Fruit fly (Drosophila melanogaster) whole organism, embryonic: Measurements from ENCODE around the gene Mtp.
A peak's percentile ranks its signal among the peaks of the same experiment; 100 is the strongest.

ENCODE experiments used
- Atf3 ChIP-seq: fragments of 200-800 bp; sonication (Bioruptor generic); optimal IDR thresholded peaks from 3 replicates; lab custom pipeline; 2016; ENCODE audit warnings: missing biosample characterization, missing genetic modification characterization
- B-H1 ChIP-seq: fragments of 200-800 bp; sonication (Bioruptor generic); IDR thresholded peaks from 3 replicates; pipeline ENCODE4 v1.3.6; 2022; ENCODE audit warnings: missing biosample characterization, missing genetic modification characterization
- Bteb2 ChIP-seq: fragments of 200-800 bp; sonication (Bioruptor generic); optimal IDR thresholded peaks from 2 replicates; lab custom pipeline; 2016; ENCODE audit warnings: missing biosample characterization, missing genetic modification characterization
- CG10565 ChIP-seq: fragments of 200-800 bp; sonication (Bioruptor generic); optimal IDR thresholded peaks from 3 replicates; lab custom pipeline; 2016; ENCODE audit warnings: missing biosample characterization, mild to moderate bottlenecking, missing genetic modification characterization
- CG11504 ChIP-seq: fragments of 200-800 bp; sonication (Bioruptor generic); optimal IDR thresholded peaks from 3 replicates; lab custom pipeline; 2019; ENCODE audit warnings: missing biosample characterization, mild to moderate bottlenecking, missing genetic modification characterization, moderate library complexity
- CG12236 ChIP-seq: fragments of 200-800 bp; sonication (Bioruptor generic); optimal IDR thresholded peaks from 2 replicates; lab custom pipeline; 2016; ENCODE audit warnings: missing biosample characterization, missing genetic modification characterization
- CG13775 ChIP-seq: fragments of 200-800 bp; sonication (Bioruptor generic); optimal IDR thresholded peaks from 3 replicates; lab custom pipeline; 2017; ENCODE audit warnings: missing biosample characterization, mild to moderate bottlenecking, missing genetic modification characterization
- CG14014 ChIP-seq: fragments of 200-800 bp; sonication (Bioruptor generic); IDR thresholded peaks from 2 replicates; pipeline ENCODE4 v1.3.6; 2022; ENCODE audit warnings: missing biosample characterization, missing genetic modification characterization
- CG15073 ChIP-seq: fragments of 200-800 bp; sonication (Bioruptor generic); optimal IDR thresholded peaks from 2 replicates; lab custom pipeline; 2016; ENCODE audit warnings: missing biosample characterization, missing genetic modification characterization
- CG15514 ChIP-seq: fragments of 200-800 bp; sonication (Bioruptor generic); optimal IDR thresholded peaks from 3 replicates; lab custom pipeline; 2017; ENCODE audit warnings: missing biosample characterization, missing genetic modification characterization, mild to moderate bottlenecking, moderate library complexity, missing genetic modification reagents
- CG18764 ChIP-seq: fragments of 200-800 bp; sonication (Bioruptor generic); optimal IDR thresholded peaks from 3 replicates; lab custom pipeline; 2016; ENCODE audit warnings: missing biosample characterization, missing genetic modification characterization
- CG30020 ChIP-seq: fragments of 200-800 bp; optimal IDR thresholded peaks from 2 replicates; lab custom pipeline; 2019; ENCODE audit warnings: missing biosample characterization, mild to moderate bottlenecking, missing genetic modification characterization, moderate library complexity
- CG31365 ChIP-seq: fragments of 200-800 bp; sonication (Bioruptor generic); optimal IDR thresholded peaks from 2 replicates; lab custom pipeline; 2018; ENCODE audit warnings: missing biosample characterization, mild to moderate bottlenecking, missing genetic modification characterization
- CG42726 ChIP-seq: fragments of 200-800 bp; sonication (Bioruptor generic); IDR thresholded peaks from 2 replicates; pipeline ENCODE4 v1.3.6; 2022; ENCODE audit warnings: missing biosample characterization, missing genetic modification characterization; ENCODE audit not compliant: partially characterized antibody
- CG4328 ChIP-seq: fragments of 200-800 bp; sonication (Bioruptor generic); optimal IDR thresholded peaks from 3 replicates; lab custom pipeline; 2017; ENCODE audit warnings: missing biosample characterization, missing genetic modification reagents, missing genetic modification characterization
- CG6254 ChIP-seq: fragments of 200-800 bp; sonication (Bioruptor generic); optimal IDR thresholded peaks from 3 replicates; lab custom pipeline; 2017; ENCODE audit warnings: mild to moderate bottlenecking, missing biosample characterization, missing genetic modification reagents, missing genetic modification characterization
- CTCF ChIP-seq: fragments of 200-800 bp; sonication (Bioruptor generic); optimal IDR thresholded peaks from 2 replicates; lab custom pipeline; 2017; ENCODE audit warnings: missing biosample characterization, mild to moderate bottlenecking, missing genetic modification characterization, moderate library complexity
- CoRest ChIP-seq: fragments of 200-800 bp; sonication (Bioruptor generic); optimal IDR thresholded peaks from 3 replicates; lab custom pipeline; 2018; ENCODE audit warnings: missing biosample characterization, mild to moderate bottlenecking, missing genetic modification characterization, moderate library complexity
- D ChIP-seq, 2 experiments: fragments of 200-800 bp in 1 of 2; fragments of >200 bp in 1 of 2; sonication (Bioruptor generic) in 1 of 2; optimal IDR thresholded peaks; 2 replicates in 1 of 2; 3 replicates in 1 of 2; lab custom pipeline; 2017; ENCODE audit warnings: mild to moderate bottlenecking in 1 of 2, missing biosample characterization in 1 of 2, missing genetic modification characterization in 1 of 2, missing genetic modification reagents in 1 of 2
- Dad ChIP-seq: fragments of 200-800 bp; sonication (Bioruptor generic); optimal IDR thresholded peaks from 3 replicates; lab custom pipeline; 2016; ENCODE audit warnings: missing biosample characterization, missing genetic modification characterization
- ERR ChIP-seq: fragments of 200-800 bp; sonication (Bioruptor generic); optimal IDR thresholded peaks from 2 replicates; lab custom pipeline; 2016; ENCODE audit warnings: missing biosample characterization, missing genetic modification characterization
- H15 ChIP-seq: fragments of 200-800 bp; sonication (Bioruptor generic); IDR thresholded peaks from 3 replicates; pipeline ENCODE4 v1.3.6; 2022; ENCODE audit warnings: missing biosample characterization, missing genetic modification characterization
- HHEX ChIP-seq: fragments of 200-800 bp; sonication (Bioruptor generic); optimal IDR thresholded peaks from 3 replicates; lab custom pipeline; 2017; ENCODE audit warnings: missing biosample characterization, mild to moderate bottlenecking, missing genetic modification characterization, missing genetic modification reagents
- Hmr ChIP-seq: fragments of 200-800 bp; sonication (Bioruptor generic); optimal IDR thresholded peaks from 3 replicates; lab custom pipeline; 2017; ENCODE audit warnings: mild to moderate bottlenecking, missing biosample characterization, missing genetic modification reagents, missing genetic modification characterization
- Hr3 ChIP-seq: fragments of 200-800 bp; sonication (Bioruptor generic); optimal IDR thresholded peaks from 3 replicates; lab custom pipeline; 2016; ENCODE audit warnings: missing biosample characterization, missing genetic modification characterization
- Max ChIP-seq: fragments of 200-800 bp; sonication (Bioruptor generic); optimal IDR thresholded peaks from 2 replicates; lab custom pipeline; 2016; ENCODE audit warnings: missing biosample characterization, mild to moderate bottlenecking, missing genetic modification characterization
- NC2β ChIP-seq: fragments of 200-800 bp; sonication (Bioruptor generic); optimal IDR thresholded peaks from 2 replicates; lab custom pipeline; 2016; ENCODE audit warnings: missing biosample characterization, missing genetic modification characterization
- Oaz ChIP-seq: fragments of 200-800 bp; sonication (Bioruptor generic); IDR thresholded peaks from 2 replicates; pipeline ENCODE4 v1.3.6; 2022; ENCODE audit warnings: missing biosample characterization, missing genetic modification characterization
- PHDP ChIP-seq: fragments of 200-800 bp; sonication (Bioruptor generic); optimal IDR thresholded peaks from 3 replicates; lab custom pipeline; 2018; ENCODE audit warnings: missing biosample characterization, mild to moderate bottlenecking, missing genetic modification characterization, moderate library complexity
- Ravus ChIP-seq: fragments of 200-800 bp; sonication (Bioruptor generic); IDR thresholded peaks from 2 replicates; pipeline ENCODE4 v1.3.6; 2022; ENCODE audit warnings: missing biosample characterization, missing genetic modification characterization
- Rfx ChIP-seq: fragments of 200-800 bp; sonication (Bioruptor generic); IDR thresholded peaks from 2 replicates; pipeline ENCODE4 v1.3.6; 2022; ENCODE audit warnings: missing biosample characterization, missing genetic modification characterization
- Sin3A ChIP-seq: fragments of >200 bp; optimal IDR thresholded peaks from 2 replicates; lab custom pipeline; 2018
- TFAM ChIP-seq: fragments of 200-800 bp; sonication (Bioruptor generic); optimal IDR thresholded peaks from 2 replicates; lab custom pipeline; 2017; ENCODE audit warnings: missing biosample characterization, missing genetic modification characterization, inconsistent platforms
- caup ChIP-seq: fragments of 200-800 bp; sonication (Bioruptor generic); optimal IDR thresholded peaks from 3 replicates; lab custom pipeline; 2017; ENCODE audit warnings: missing biosample characterization, mild to moderate bottlenecking, missing genetic modification characterization, moderate library complexity; ENCODE audit not compliant: severe bottlenecking
- ci ChIP-seq: fragments of 200-800 bp; sonication (Bioruptor generic); IDR thresholded peaks from 3 replicates; pipeline ENCODE4 v1.3.6; 2022; ENCODE audit warnings: missing biosample characterization, missing genetic modification characterization
- dan ChIP-seq: fragments of 200-800 bp; sonication (Bioruptor generic); IDR thresholded peaks from 2 replicates; pipeline ENCODE4 v1.3.6; 2022; ENCODE audit warnings: missing biosample characterization, missing genetic modification characterization
- dm ChIP-seq: fragments of 200-800 bp; sonication (Bioruptor generic); optimal IDR thresholded peaks from 3 replicates; lab custom pipeline; 2016; ENCODE audit warnings: missing biosample characterization, missing genetic modification characterization
- grau ChIP-seq: fragments of 200-800 bp; optimal IDR thresholded peaks from 3 replicates; lab custom pipeline; 2019; ENCODE audit warnings: missing biosample characterization, mild to moderate bottlenecking, missing genetic modification characterization, moderate library complexity
- gt ChIP-seq: fragments of 200-800 bp; sonication (Bioruptor generic); IDR thresholded peaks from 2 replicates; pipeline ENCODE4 v1.3.6; 2022; ENCODE audit warnings: missing biosample characterization, missing genetic modification characterization
- lab ChIP-seq: fragments of 200-800 bp; sonication (Bioruptor generic); optimal IDR thresholded peaks from 3 replicates; lab custom pipeline; 2017; ENCODE audit warnings: missing biosample characterization, missing genetic modification characterization, mild to moderate bottlenecking, moderate library complexity, missing genetic modification reagents
- lola ChIP-seq, 3 experiments: fragments of >200 bp in 2 of 3; fragments of 200-800 bp in 1 of 3; sonication (Bioruptor generic) in 1 of 3; optimal IDR thresholded peaks; 2 replicates each; lab custom pipeline; 2017 to 2019; ENCODE audit warnings: missing biosample characterization in 3 of 3, missing genetic modification characterization in 3 of 3, mild to moderate bottlenecking in 1 of 3, moderate library complexity in 1 of 3
- p53 ChIP-seq: fragments of 200-800 bp; sonication (Bioruptor generic); optimal IDR thresholded peaks from 2 replicates; lab custom pipeline; 2016; ENCODE audit warnings: missing biosample characterization, missing genetic modification characterization
- peb ChIP-seq: fragments of 200-800 bp; sonication (Bioruptor generic); IDR thresholded peaks from 2 replicates; pipeline ENCODE4 v1.3.6; 2022; ENCODE audit warnings: missing biosample characterization, missing genetic modification characterization
- pum ChIP-seq: fragments of 200-800 bp; sonication (Bioruptor generic); optimal IDR thresholded peaks from 2 replicates; lab custom pipeline; 2016; ENCODE audit warnings: missing biosample characterization, missing genetic modification characterization
- ro ChIP-seq: fragments of 200-800 bp; sonication (Bioruptor generic); IDR thresholded peaks from 2 replicates; pipeline ENCODE4 v1.3.6; 2022; ENCODE audit warnings: missing biosample characterization, missing genetic modification characterization
- sc ChIP-seq, 3 experiments: fragments of >200 bp in 2 of 3; fragments of 200-800 bp in 1 of 3; sonication (Bioruptor generic) in 1 of 3; optimal IDR thresholded peaks; 2 replicates in 2 of 3; 3 replicates in 1 of 3; lab custom pipeline; 2017; ENCODE audit warnings: mild to moderate bottlenecking in 1 of 3, missing biosample characterization in 1 of 3, missing genetic modification characterization in 1 of 3, missing genetic modification reagents in 1 of 3
- shn ChIP-seq: fragments of 200-800 bp; sonication (Bioruptor generic); optimal IDR thresholded peaks from 3 replicates; lab custom pipeline; 2016; ENCODE audit warnings: missing biosample characterization, missing genetic modification characterization
- usp ChIP-seq: fragments of >200 bp; optimal IDR thresholded peaks from 2 replicates; lab custom pipeline; 2017; ENCODE audit warnings: missing biosample characterization, missing genetic modification characterization
- zen2 ChIP-seq: fragments of 200-800 bp; sonication (Bioruptor generic); IDR thresholded peaks from 3 replicates; pipeline ENCODE4 v1.3.6; 2022; ENCODE audit warnings: missing biosample characterization, missing genetic modification characterization; ENCODE audit not compliant: partially characterized antibody

Gene Mtp

DNA sequence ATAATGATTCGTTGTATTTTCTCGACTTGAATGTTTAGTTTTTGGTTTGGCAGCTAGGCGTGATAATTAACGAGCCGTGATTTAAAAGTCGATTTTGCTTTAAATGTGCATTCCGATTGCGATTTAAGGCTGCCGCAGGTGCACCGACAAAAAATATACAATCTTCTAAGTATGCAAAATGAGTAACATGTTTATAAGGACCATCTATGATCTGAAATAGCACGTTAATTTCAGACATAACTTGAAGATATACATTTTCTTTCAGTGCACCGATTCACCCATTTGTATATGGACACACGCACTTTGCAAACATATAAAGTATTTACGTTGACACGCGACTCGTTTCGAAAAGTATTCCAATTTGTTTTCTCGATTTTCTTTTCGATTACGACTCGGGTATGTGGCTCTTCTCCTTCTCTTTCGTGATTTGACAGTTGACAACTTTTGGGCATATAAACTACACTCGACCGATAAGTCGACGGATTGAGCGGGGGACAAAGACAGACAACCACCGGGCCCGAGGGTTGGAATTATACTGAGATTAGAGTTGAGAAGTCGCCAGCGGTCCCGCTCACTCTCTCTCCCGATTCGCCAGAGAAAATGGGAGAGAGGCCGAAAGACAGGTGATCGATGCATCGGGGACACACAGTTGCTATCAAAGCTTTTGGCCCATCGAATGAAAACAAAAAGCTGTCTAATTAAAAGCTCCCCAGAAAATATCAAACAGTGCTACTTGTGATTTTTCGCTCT, 32.6 kb downstream of the Mtp start (continued):
- no peak for TF ChIP-seq Rfx (GFP tag; lab: Robert Waterston, UW)
- no peak for TF ChIP-seq p53 (GFP tag; lab: Kevin White, UChicago)
- TF ChIP-seq CG31365 (tag; lab: Kevin White, UChicago), result peak; percentile 3
- TF ChIP-seq Oaz (GFP tag; lab: Robert Waterston, UW), result no peak
- peak; percentile 18 for TF ChIP-seq pum (GFP tag; lab: Kevin White, UChicago)
- TF ChIP-seq Hr3 (GFP tag; lab: Kevin White, UChicago), result no peak
- TF ChIP-seq dm (GFP tag; lab: Kevin White, UChicago), result no peak
- no peak for TF ChIP-seq CG14014 (GFP tag; lab: Robert Waterston, UW)
- TF ChIP-seq Bteb2 (GFP tag; lab: Kevin White, UChicago), result no peak
- TF ChIP-seq CG18764 (GFP tag; lab: Kevin White, UChicago), result no peak
- 0 out of 3 replicates have a peak, but pooled peaks have one; percentile 15 for TF ChIP-seq zen2 (GFP tag; lab: Robert Waterston, UW)
- no peak for TF ChIP-seq sc (optimal IDR thresholded peaks at IDR 0.05; lab: Kevin White, UChicago)
- TF ChIP-seq sc (GFP tag; optimal IDR thresholded peaks at IDR 0.05; lab: Kevin White, UChicago), result peak; percentile 16
- peak; percentile 39; the same call in 1 of the 2 replicates for TF ChIP-seq Ravus (GFP tag; lab: Robert Waterston, UW)
- peak; percentile 33 for TF ChIP-seq grau
- peak; percentile 17 for TF ChIP-seq CoRest (tag; lab: Kevin White, UChicago)
- peak; percentile 9 for TF ChIP-seq NC2β (GFP tag; lab: Kevin White, UChicago)
- peak; percentile 42 for TF ChIP-seq shn (GFP tag; lab: Kevin White, UChicago)
- peak; percentile 55 for TF ChIP-seq CG11504 (tag; lab: Kevin White, UChicago)
- peak; percentile 19 for TF ChIP-seq HHEX (GFP tag; lab: Kevin White, UChicago)
- no peak for TF ChIP-seq CG42726 (GFP tag; lab: Robert Waterston, UW)
- TF ChIP-seq lola (GFP tag; optimal IDR thresholded peaks at IDR 0.05; lab: Kevin White, UChicago), result peak in 1 of 3 experiments; percentile 38
- TF ChIP-seq Sin3A, result no peak
- TF ChIP-seq usp (GFP tag; lab: Kevin White, UChicago), result no peak
- TF ChIP-seq CTCF (GFP tag; lab: Kevin White, UChicago), result no peak
- no peak for TF ChIP-seq D (optimal IDR thresholded peaks at IDR 0.05; lab: Kevin White, UChicago)
- TF ChIP-seq D (GFP tag; optimal IDR thresholded peaks at IDR 0.05; lab: Kevin White, UChicago), result peak; percentile 59
- peak; percentile 53 for TF ChIP-seq lab (GFP tag; lab: Kevin White, UChicago)
- no peak for TF ChIP-seq ERR (GFP tag; lab: Kevin White, UChicago)
- no peak for TF ChIP-seq CG12236
- no peak for TF ChIP-seq CG4328 (GFP tag; lab: Kevin White, UChicago)
- peak; percentile 25 for TF ChIP-seq PHDP (tag; lab: Kevin White, UChicago)
- TF ChIP-seq Max, result no peak
- peak; percentile 14 for TF ChIP-seq CG13775 (GFP tag; lab: Kevin White, UChicago)
- no peak for TF ChIP-seq CG15073 (GFP tag; lab: Kevin White, UChicago)
- no peak for TF ChIP-seq TFAM (GFP tag; lab: Kevin White, UChicago)
- TF ChIP-seq H15, result 0 out of 3 replicates have a peak, but pooled peaks have one; percentile 35
- TF ChIP-seq gt (GFP tag; lab: Robert Waterston, UW), result no peak
- peak; percentile 36 for TF ChIP-seq Dad (GFP tag; lab: Kevin White, UChicago)
- TF ChIP-seq CG10565 (GFP tag; lab: Kevin White, UChicago), result no peak
- no peak for TF ChIP-seq dan (GFP tag; lab: Robert Waterston, UW)
- TF ChIP-seq caup (GFP tag; lab: Kevin White, UChicago), result peak; percentile 5
- TF ChIP-seq CG6254, result peak; percentile 8
- no peak for TF ChIP-seq CG15514 (GFP tag; lab: Kevin White, UChicago)
- TF ChIP-seq ci (GFP tag; lab: Robert Waterston, UW), result peak; percentile 67; the same call in 1 of the 3 replicates
- TF ChIP-seq Atf3 (GFP tag; lab: Kevin White, UChicago), result peak; percentile 4
- TF ChIP-seq B-H1 (GFP tag; lab: Robert Waterston, UW), result peak; percentile 29; the same call in 1 of the 3 replicates
- TF ChIP-seq CG30020 (tag; lab: Kevin White, UChicago), result no peak
- no peak for TF ChIP-seq peb
- no peak for TF ChIP-seq ro (GFP tag; lab: Robert Waterston, UW)
- peak; percentile 0 for TF ChIP-seq Hmr (GFP tag; lab: Kevin White, UChicago)
